Worm (Caenorhabditis elegans) whole organism, L1 larva: ENCODE data around the gene ZK666.14.

Experiments
- C16A3.4 ChIP-seq: fragments of 150-350 bp; optimal IDR thresholded peaks from 2 replicates; lab custom pipeline; 2014; ENCODE audit warnings: missing biosample characterization, missing genetic modification characterization
- F16B12.6 ChIP-seq: fragments of 150-350 bp; optimal IDR thresholded peaks from 2 replicates; lab custom pipeline; 2014; ENCODE audit warnings: missing biosample characterization, missing genetic modification characterization
- ama-1 ChIP-seq: fragments of 150-350 bp; optimal IDR thresholded peaks from 2 replicates; lab custom pipeline; 2014
- ceh-8 ChIP-seq: fragments of 200-800 bp; sonication (Bioruptor generic); optimal IDR thresholded peaks from 2 replicates; lab custom pipeline; 2018; ENCODE audit warnings: mild to moderate bottlenecking, missing genetic modification characterization, moderate library complexity, missing compliant biosample characterization
- ceh-88 ChIP-seq: fragments of 200-800 bp; sonication (Bioruptor generic); IDR thresholded peaks from 2 replicates; pipeline ENCODE4 v1.3.6; 2022; ENCODE audit warnings: missing genetic modification characterization, missing compliant biosample characterization
- ceh-90 ChIP-seq: sonication (generic microtip); optimal IDR thresholded peaks from 2 replicates; lab custom pipeline; 2016; ENCODE audit warnings: missing genetic modification characterization, missing compliant biosample characterization
- dpl-1 ChIP-seq, 3 experiments: fragments of 150-350 bp in 2 of 3; sonication (generic microtip) in 1 of 3; optimal IDR thresholded peaks; 2 replicates each; lab custom pipeline; 2014 to 2017; ENCODE audit warnings: missing biosample characterization in 3 of 3, missing genetic modification characterization in 3 of 3, missing genetic modification reagents in 3 of 3
- efl-1 ChIP-seq, 4 experiments: fragments of 150-350 bp; optimal IDR thresholded peaks in 3 of 4; peaks in 1 of 4; 1 replicate in 1 of 4; 2 replicates in 3 of 4; lab custom pipeline; 2014; ENCODE audit warnings: missing biosample characterization in 2 of 4, missing genetic modification characterization in 2 of 4, missing genetic modification reagents in 2 of 4
- elt-3 ChIP-seq, 6 experiments: fragments of 150-350 bp in 1 of 6; sonication (generic microtip); optimal IDR thresholded peaks; 2 replicates each; lab custom pipeline; 2017 to 2018; ENCODE audit warnings: missing biosample characterization in 6 of 6, missing genetic modification characterization in 6 of 6, inconsistent platforms in 1 of 6
- fkh-4 ChIP-seq: sonication (generic microtip); optimal IDR thresholded peaks from 2 replicates; lab custom pipeline; 2016; ENCODE audit warnings: missing compliant biosample characterization, missing genetic modification characterization, borderline replicate concordance
- fkh-8 ChIP-seq: sonication (generic microtip); optimal IDR thresholded peaks from 2 replicates; lab custom pipeline; 2016; ENCODE audit warnings: mild to moderate bottlenecking, missing genetic modification characterization, missing compliant biosample characterization
- grh-1 ChIP-seq: fragments of 200-800 bp; sonication (Bioruptor generic); IDR thresholded peaks from 2 replicates; pipeline ENCODE4 v1.3.6; 2022; ENCODE audit warnings: missing genetic modification reagents, missing genetic modification characterization, missing compliant biosample characterization
- hlh-4 ChIP-seq: sonication (generic microtip); optimal IDR thresholded peaks from 2 replicates; lab custom pipeline; 2016; ENCODE audit warnings: mild to moderate bottlenecking, missing genetic modification characterization, missing compliant biosample characterization
- irx-1 ChIP-seq: sonication (generic microtip); optimal IDR thresholded peaks from 2 replicates; lab custom pipeline; 2016; ENCODE audit warnings: missing genetic modification characterization, missing compliant biosample characterization
- isw-1 ChIP-seq: fragments of 200-800 bp; sonication (Bioruptor generic); IDR thresholded peaks from 2 replicates; pipeline ENCODE4 v1.3.6; 2022; ENCODE audit warnings: missing genetic modification characterization, missing compliant biosample characterization
- jun-1 ChIP-seq: fragments of 150-350 bp; optimal IDR thresholded peaks from 2 replicates; lab custom pipeline; 2014; ENCODE audit warnings: missing biosample characterization, missing genetic modification reagents, missing genetic modification characterization
- lin-13 ChIP-seq: fragments of 150-350 bp; optimal IDR thresholded peaks from 2 replicates; lab custom pipeline; 2014; ENCODE audit warnings: missing biosample characterization, missing genetic modification reagents, missing genetic modification characterization
- lin-14 ChIP-seq: fragments of 200-800 bp; sonication (Bioruptor generic); optimal IDR thresholded peaks from 2 replicates; lab custom pipeline; 2018; ENCODE audit warnings: mild to moderate bottlenecking, missing genetic modification characterization, moderate library complexity, missing compliant biosample characterization
- lin-39 ChIP-seq: fragments of 150-350 bp; optimal IDR thresholded peaks from 2 replicates; lab custom pipeline; 2014; ENCODE audit warnings: missing biosample characterization, missing genetic modification reagents, missing genetic modification characterization
- lsy-2 ChIP-seq, 2 experiments: fragments of 150-350 bp; optimal IDR thresholded peaks; 2 replicates each; lab custom pipeline; 2014; ENCODE audit warnings: missing biosample characterization in 2 of 2, missing genetic modification characterization in 2 of 2
- mab-9 ChIP-seq: fragments of 200-800 bp; sonication (Bioruptor generic); IDR thresholded peaks from 2 replicates; pipeline ENCODE4 v1.3.6; 2022; ENCODE audit warnings: missing genetic modification reagents, missing genetic modification characterization, missing compliant biosample characterization
- mep-1 ChIP-seq: fragments of 150-350 bp; optimal IDR thresholded peaks from 2 replicates; lab custom pipeline; 2014; ENCODE audit warnings: missing biosample characterization, missing genetic modification characterization
- nhr-19 ChIP-seq: fragments of 200-800 bp; sonication (Bioruptor generic); conservative IDR thresholded peaks from 2 replicates; pipeline ENCODE4 v1.3.6; 2022; ENCODE audit warnings: missing genetic modification characterization, missing compliant biosample characterization
- nhr-20 ChIP-seq: sonication (generic microtip); optimal IDR thresholded peaks from 2 replicates; lab custom pipeline; 2016; ENCODE audit warnings: mild to moderate bottlenecking, missing genetic modification characterization, missing compliant biosample characterization
- nhr-237 ChIP-seq: fragments of 150-350 bp; optimal IDR thresholded peaks from 2 replicates; lab custom pipeline; 2014; ENCODE audit warnings: missing biosample characterization, missing genetic modification characterization
- nhr-28 ChIP-seq: fragments of 150-350 bp; optimal IDR thresholded peaks from 2 replicates; lab custom pipeline; 2014; ENCODE audit warnings: missing biosample characterization, missing genetic modification characterization
- nhr-71 ChIP-seq: sonication (generic microtip); optimal IDR thresholded peaks from 2 replicates; lab custom pipeline; 2016; ENCODE audit warnings: mild to moderate bottlenecking, missing genetic modification characterization, moderate library complexity, missing compliant biosample characterization
- nhr-76 ChIP-seq: sonication (generic microtip); optimal IDR thresholded peaks from 2 replicates; lab custom pipeline; 2017; ENCODE audit warnings: missing biosample characterization, missing genetic modification characterization
- nhr-77 ChIP-seq: fragments of 150-350 bp; optimal IDR thresholded peaks from 2 replicates; lab custom pipeline; 2014; ENCODE audit warnings: missing biosample characterization, missing genetic modification characterization
- nhr-84 ChIP-seq: sonication (generic microtip); optimal IDR thresholded peaks from 2 replicates; lab custom pipeline; 2017; ENCODE audit warnings: missing biosample characterization, missing genetic modification characterization
- pag-3 ChIP-seq: sonication (generic microtip); optimal IDR thresholded peaks from 2 replicates; lab custom pipeline; 2017; ENCODE audit warnings: missing genetic modification characterization, mild to moderate bottlenecking, missing compliant biosample characterization, antibody characterized with exemption, borderline replicate concordance; ENCODE audit not compliant: insufficient read depth
- pax-3 ChIP-seq: fragments of 200-800 bp; sonication (Bioruptor generic); optimal IDR thresholded peaks from 2 replicates; lab custom pipeline; 2018; ENCODE audit warnings: mild to moderate bottlenecking, missing genetic modification characterization, moderate library complexity, missing compliant biosample characterization
- pqm-1 ChIP-seq: sonication (generic microtip); optimal IDR thresholded peaks from 3 replicates; lab custom pipeline; 2017; ENCODE audit warnings: missing biosample characterization, missing genetic modification characterization
- skn-1 ChIP-seq: fragments of 150-350 bp; optimal IDR thresholded peaks from 2 replicates; lab custom pipeline; 2014; ENCODE audit warnings: missing biosample characterization, missing genetic modification characterization
- snu-23 ChIP-seq: sonication (generic microtip); optimal IDR thresholded peaks from 2 replicates; lab custom pipeline; 2016; ENCODE audit warnings: missing genetic modification characterization, missing compliant biosample characterization
- sox-4 ChIP-seq: sonication (generic microtip); optimal IDR thresholded peaks from 2 replicates; lab custom pipeline; 2016; ENCODE audit warnings: missing genetic modification characterization, missing compliant biosample characterization
- sptf-1 ChIP-seq: fragments of 150-350 bp; optimal IDR thresholded peaks from 2 replicates; lab custom pipeline; 2014; ENCODE audit warnings: missing biosample characterization, missing genetic modification characterization
- swsn-7 ChIP-seq: sonication (generic microtip); optimal IDR thresholded peaks from 2 replicates; lab custom pipeline; 2016; ENCODE audit warnings: missing genetic modification characterization, missing compliant biosample characterization
- tbx-2 ChIP-seq: sonication (generic microtip); optimal IDR thresholded peaks from 2 replicates; lab custom pipeline; 2016; ENCODE audit warnings: missing genetic modification characterization, missing compliant biosample characterization
- tlp-1 ChIP-seq: fragments of 150-350 bp; optimal IDR thresholded peaks from 2 replicates; lab custom pipeline; 2014; ENCODE audit warnings: missing biosample characterization, missing genetic modification characterization
- unc-62 ChIP-seq: fragments of 150-350 bp; optimal IDR thresholded peaks from 2 replicates; lab custom pipeline; 2014; ENCODE audit warnings: missing biosample characterization, missing genetic modification reagents, missing genetic modification characterization
- zag-1 ChIP-seq: fragments of 150-350 bp; optimal IDR thresholded peaks from 2 replicates; lab custom pipeline; 2014; ENCODE audit warnings: missing biosample characterization, missing genetic modification characterization
- ztf-4 ChIP-seq: fragments of 150-350 bp; optimal IDR thresholded peaks from 2 replicates; lab custom pipeline; 2014; ENCODE audit warnings: missing biosample characterization, missing genetic modification characterization

The ZK666.14 gene

DNA sequence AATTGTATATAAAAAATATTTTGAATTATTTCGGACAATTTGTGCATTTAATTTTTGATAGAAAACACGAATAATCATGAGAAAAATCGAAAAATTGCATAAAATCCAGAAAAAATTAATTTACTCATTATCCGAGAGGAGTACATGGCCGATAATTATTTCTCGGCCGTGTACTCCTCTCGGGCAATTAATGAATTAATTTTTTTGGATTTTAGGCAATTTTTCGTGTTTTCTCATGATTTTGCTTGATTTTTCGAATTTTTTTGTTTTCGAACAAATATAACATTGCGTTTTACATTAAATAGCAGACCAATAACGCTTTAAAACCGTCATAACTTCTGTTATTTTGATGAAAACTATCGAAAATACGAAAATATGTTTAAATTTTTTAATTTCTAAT lies 43.4 kb downstream of the ZK666.14 start (continued):
- TF ChIP-seq lin-13 (peak; percentile 65), pag-3 (tag; lab: Kevin White, UChicago) (no peak), sptf-1 (tag; lab: Kevin White, UChicago) (no peak), tbx-2 (tag; lab: Kevin White, UChicago) (peak; percentile 88), sox-4 (tag; lab: Kevin White, UChicago) (peak; percentile 82), nhr-20 (tag; lab: Kevin White, UChicago) (peak; percentile 78), ceh-8 (GFP tag; lab: Kevin White, UChicago) (peak; percentile 81), hlh-4 (peak; percentile 70), snu-23 (GFP tag; lab: Kevin White, UChicago) (peak; percentile 84), ztf-4 (tag; lab: Kevin White, UChicago) (no peak), nhr-76 (tag; lab: Kevin White, UChicago) (no peak), tlp-1 (tag; lab: Kevin White, UChicago) (no peak), elt-3 (tag; optimal IDR thresholded peaks at IDR 0.05; lab: Kevin White, UChicago) (no peak), C16A3.4 (peak; percentile 22), unc-62 (no peak), F16B12.6 (tag; lab: Kevin White, UChicago) (peak; percentile 36), nhr-237 (tag; lab: Kevin White, UChicago) (no peak), dpl-1 (GFP tag; optimal IDR thresholded peaks at IDR 0.05; lab: Kevin White, UChicago) (peak; percentile 42 to 73 (median 52)), isw-1 (peak; percentile 25; the same call in 1 of the 2 replicates), lsy-2 (tag; optimal IDR thresholded peaks at IDR 0.05; lab: Kevin White, UChicago) (peak; percentile 69 to 80), ceh-90 (tag; lab: Kevin White, UChicago) (peak; percentile 89), ceh-88 (GFP tag; lab: Robert Waterston, UW) (no peak), mep-1 (peak; percentile 48), nhr-84 (tag; lab: Kevin White, UChicago) (no peak), zag-1 (tag; lab: Kevin White, UChicago) (no peak), fkh-4 (peak; percentile 97), lin-39 (tag; lab: Kevin White, UChicago) (peak; percentile 55), pqm-1 (tag; lab: Kevin White, UChicago) (no peak), nhr-19 (peak; percentile 78), irx-1 (tag; lab: Kevin White, UChicago) (peak; percentile 94), fkh-8 (tag; lab: Kevin White, UChicago) (peak; percentile 51), pax-3 (tag; lab: Kevin White, UChicago) (peak; percentile 85), grh-1 (GFP tag; lab: Robert Waterston, UW) (peak; percentile 52; the same call in 1 of the 2 replicates), skn-1 (peak; percentile 63), swsn-7 (tag; lab: Kevin White, UChicago) (peak; percentile 79), jun-1 (tag; lab: Kevin White, UChicago) (no peak), nhr-77 (tag; lab: Kevin White, UChicago) (peak; percentile 10), nhr-71 (tag; lab: Kevin White, UChicago) (peak; percentile 87), nhr-28 (tag; lab: Kevin White, UChicago) (no peak), ama-1 (lab: Kevin White, UChicago) (no peak)

DNA sequence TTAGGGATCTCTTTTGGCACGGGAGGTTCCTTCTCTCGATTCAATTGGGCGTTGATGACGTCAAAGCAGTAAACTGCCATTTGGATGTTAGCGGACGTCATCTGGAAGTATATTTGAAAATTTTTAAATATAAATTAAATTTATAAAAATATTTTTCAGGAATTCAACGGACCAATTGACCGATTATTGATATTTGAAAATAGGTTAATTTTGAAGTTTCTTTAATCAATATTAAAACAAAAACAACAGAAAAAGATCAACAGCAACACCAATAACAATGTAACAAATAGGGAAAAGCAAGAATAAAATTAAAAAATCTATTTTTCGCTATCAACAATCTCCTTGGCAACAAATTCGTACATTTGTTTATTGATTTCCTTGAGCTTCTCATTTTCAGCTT lies 44.7 kb downstream of the ZK666.14 start, which contains the start of gene R166.3:
TSS of gene R166.3 (minus strand) at position 101 of the 400 bp plus-strand sequence.
- TF ChIP-seq mab-9 (GFP tag; lab: Robert Waterston, UW) (no peak), pax-3 (tag; lab: Kevin White, UChicago) (no peak), lin-14 (GFP tag; lab: Kevin White, UChicago) (no peak), fkh-4 (no peak), sox-4 (tag; lab: Kevin White, UChicago) (no peak), efl-1 (optimal IDR thresholded peaks at IDR 0.05; lab: Kevin White, UChicago) (no peak), efl-1 (GFP tag; optimal IDR thresholded peaks at IDR 0.05 in 1 of 2; lab: Kevin White, UChicago) (peak in 1 of 2 experiments; percentile 53)
